Fruit fly (Drosophila melanogaster): ENCODE measurements around the gene aop.

aop gene

DNA sequence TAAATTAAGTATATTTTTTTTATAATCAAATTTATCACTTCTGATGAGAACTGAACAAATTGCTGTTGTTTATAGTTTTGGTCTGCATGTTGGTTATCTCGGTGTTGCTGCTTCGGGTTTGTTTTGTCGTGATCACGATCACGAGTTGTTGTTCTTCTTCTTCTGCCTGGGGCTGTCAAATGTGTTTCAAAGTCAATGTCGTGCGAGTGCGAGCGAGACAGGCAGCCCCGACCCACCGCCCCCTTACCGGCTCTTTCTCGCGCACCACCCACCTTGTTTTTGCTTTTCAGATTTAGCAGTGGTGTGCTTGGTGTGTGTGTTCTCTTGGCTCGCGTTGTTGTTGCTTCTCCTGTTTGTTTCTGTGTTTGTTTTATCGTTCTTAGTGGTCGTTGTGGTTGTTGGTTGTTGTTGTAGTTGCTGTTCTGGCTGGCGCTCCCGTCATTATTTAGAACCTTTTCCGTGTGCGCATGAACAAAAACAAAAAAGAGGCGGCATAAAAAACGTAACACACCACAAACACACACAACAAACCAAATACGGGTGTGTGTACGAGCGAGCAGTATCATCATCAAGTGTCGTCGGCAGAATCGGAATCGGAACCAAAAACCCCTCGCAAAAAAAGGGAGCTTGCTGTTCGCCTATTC is 19.0 kb upstream of the aop start, which contains the start of gene COX7AL2:
Gene COX7AL2 (minus strand): TSS at position 438 of the 644 bp plus-strand sequence.
- TF ChIP-seq CG11294 (GFP tag; IDR thresholded peaks at IDR 0.05) (no peak), svp (GFP tag) (no peak), Eip78C (GFP tag) (no peak), CG8119 (GFP tag; IDR thresholded peaks at IDR 0.05) (no peak), vri (GFP tag; optimal IDR thresholded peaks at IDR 0.05) (no peak), CG9139 (GFP tag; optimal IDR thresholded peaks at IDR 0.05) (no peak), CG6854 (GFP tag; optimal IDR thresholded peaks at IDR 0.05) (no peak), CG15336 (GFP tag; IDR thresholded peaks at IDR 0.05) (no peak), CG10631 (GFP tag; optimal IDR thresholded peaks at IDR 0.05) (peak; percentile 26), CG6792 (GFP tag; optimal IDR thresholded peaks at IDR 0.05) (no peak), achi (GFP tag; optimal IDR thresholded peaks at IDR 0.05) (peak; percentile 22), CG6163 (GFP tag; IDR thresholded peaks at IDR 0.05) (no peak), cyc (GFP tag; optimal IDR thresholded peaks at IDR 0.05) (no peak), fd59A (GFP tag; optimal IDR thresholded peaks at IDR 0.05) (peak; percentile 10), CG3919 (GFP tag; optimal IDR thresholded peaks at IDR 0.05) (no peak), CG1621 (tag; optimal IDR thresholded peaks at IDR 0.05) (no peak), eg (GFP tag; IDR thresholded peaks at IDR 0.05) (no peak), Hr39 (GFP tag; optimal IDR thresholded peaks at IDR 0.05) (no peak), salr (GFP tag; optimal IDR thresholded peaks at IDR 0.05) (peak in 1 of 2 experiments; percentile 36), CG11902 (GFP tag; optimal IDR thresholded peaks at IDR 0.05) (no peak), CG11762 (GFP tag; optimal IDR thresholded peaks at IDR 0.05; ENCODE audit: insufficient read depth) (no peak), CG10669 (GFP tag; optimal IDR thresholded peaks at IDR 0.05) (no peak), dac (GFP tag; optimal IDR thresholded peaks at IDR 0.05) (no peak), OdsH (GFP tag; optimal IDR thresholded peaks at IDR 0.05) (no peak), CG6276 (GFP tag; optimal IDR thresholded peaks at IDR 0.05) (peak; percentile 48), ss (GFP tag; optimal IDR thresholded peaks at IDR 0.05) (no peak), Sox102F (GFP tag; optimal IDR thresholded peaks at IDR 0.05) (no peak), CG4318 (GFP tag; optimal IDR thresholded peaks at IDR 0.05) (no peak), Smox (GFP tag; optimal IDR thresholded peaks at IDR 0.05) (no peak), Hr4 (GFP tag; optimal IDR thresholded peaks at IDR 0.05) (no peak), CG8319 (GFP tag; optimal IDR thresholded peaks at IDR 0.05) (no peak), dsx (GFP tag; optimal IDR thresholded peaks at IDR 0.05; ENCODE audit: poor library complexity, severe bottlenecking) (no peak), CG16779 (tag; optimal IDR thresholded peaks at IDR 0.05) (no peak), spab (GFP tag; optimal IDR thresholded peaks at IDR 0.05) (no peak), CG6808 (GFP tag; optimal IDR thresholded peaks at IDR 0.05) (no peak), Sox15 (GFP tag; optimal IDR thresholded peaks at IDR 0.05) (no peak), acj6 (GFP tag; optimal IDR thresholded peaks at IDR 0.05) (no peak), CG31627 (GFP tag; optimal IDR thresholded peaks at IDR 0.05) (no peak), Blimp-1 (GFP tag; optimal IDR thresholded peaks at IDR 0.05) (no peak), Lpt (GFP tag; optimal IDR thresholded peaks at IDR 0.05) (no peak), CG7368 (GFP tag; optimal IDR thresholded peaks at IDR 0.05) (no peak), Eip93F (GFP tag; optimal IDR thresholded peaks at IDR 0.05) (no peak), CG34406 (GFP tag; optimal IDR thresholded peaks at IDR 0.05) (no peak), Met (GFP tag; optimal IDR thresholded peaks at IDR 0.05) (no peak), CG32006 (GFP tag; optimal IDR thresholded peaks at IDR 0.05) (peak; percentile 3), Hr38 (GFP tag; optimal IDR thresholded peaks at IDR 0.05) (no peak), pdm3 (GFP tag; optimal IDR thresholded peaks at IDR 0.05) (no peak), Sox14 (GFP tag; optimal IDR thresholded peaks at IDR 0.05) (no peak), fd85E (GFP tag; optimal IDR thresholded peaks at IDR 0.05) (no peak), Ets21C (GFP tag; optimal IDR thresholded peaks at IDR 0.05) (no peak), topi (GFP tag; optimal IDR thresholded peaks at IDR 0.05) (no peak), Eip75B (GFP tag; optimal IDR thresholded peaks at IDR 0.05) (no peak)
